Worm (Caenorhabditis elegans) whole organism, mixed stage, embryonic: ENCODE results near the gene sre-6.

Experiments
- blmp-1 ChIP-seq: fragments of 150-350 bp; optimal IDR thresholded peaks from 2 replicates; lab custom pipeline; 2014; ENCODE audit warnings: missing biosample characterization, missing genetic modification characterization
- nhr-237 ChIP-seq: fragments of 150-350 bp; optimal IDR thresholded peaks from 2 replicates; lab custom pipeline; 2014; ENCODE audit warnings: missing biosample characterization, missing genetic modification characterization
- snpc-4 ChIP-seq: fragments of 150-350 bp; optimal IDR thresholded peaks from 2 replicates; lab custom pipeline; 2014; ENCODE audit warnings: missing biosample characterization, missing genetic modification characterization
- sptf-1 ChIP-seq: sonication (generic microtip); optimal IDR thresholded peaks from 2 replicates; lab custom pipeline; 2017; ENCODE audit warnings: mild to moderate bottlenecking, missing genetic modification characterization, moderate library complexity, missing compliant biosample characterization
- unc-39 ChIP-seq: fragments of 150-350 bp; optimal IDR thresholded peaks from 2 replicates; lab custom pipeline; 2014; ENCODE audit warnings: missing biosample characterization, missing genetic modification characterization
- ztf-11 ChIP-seq: fragments of 150-350 bp; optimal IDR thresholded peaks from 2 replicates; lab custom pipeline; 2014; ENCODE audit warnings: missing biosample characterization, missing genetic modification characterization

DNA sequence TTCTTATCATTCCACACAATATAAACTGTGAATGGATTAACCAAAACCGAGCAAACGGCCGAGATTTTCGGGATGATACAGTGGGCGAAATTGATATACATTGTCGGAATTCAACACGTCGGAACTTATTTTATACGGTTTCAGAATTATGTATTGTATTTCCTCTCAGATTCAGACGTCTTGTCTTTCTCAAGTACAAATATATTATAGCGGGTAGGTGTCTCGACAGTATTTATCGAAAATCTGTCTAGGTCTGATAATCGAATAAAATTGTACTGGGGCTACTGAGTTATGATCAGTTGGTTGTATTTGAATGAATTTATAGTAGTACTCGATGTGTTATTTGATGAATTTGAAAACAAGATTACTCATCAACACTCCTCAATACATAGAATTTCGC, 18.9 kb downstream of the sre-6 start, which contains the start of gene srj-22:
- no peak for TF ChIP-seq blmp-1 (tag; lab: Kevin White, UChicago)
- no peak for TF ChIP-seq nhr-237 (tag; lab: Kevin White, UChicago)
- TF ChIP-seq ztf-11 (tag; lab: Kevin White, UChicago) = no peak
- no peak for TF ChIP-seq unc-39 (tag; lab: Kevin White, UChicago)
- no peak for TF ChIP-seq sptf-1 (tag; lab: Kevin White, UChicago)
- TF ChIP-seq snpc-4 = no peak
